Fruit fly (Drosophila melanogaster) Kc167 (cell line): ENCODE measurements around the gene P5CDh2.

Source experiments
- h ChIP-seq: fragments of >200 bp; optimal IDR thresholded peaks from 3 replicates; lab custom pipeline; 2018; ENCODE audit warnings: missing external identifiers
- ttk ChIP-seq: sonication (Bioruptor generic); optimal IDR thresholded peaks from 2 replicates; lab custom pipeline; 2017; ENCODE audit warnings: missing external identifiers

DNA sequence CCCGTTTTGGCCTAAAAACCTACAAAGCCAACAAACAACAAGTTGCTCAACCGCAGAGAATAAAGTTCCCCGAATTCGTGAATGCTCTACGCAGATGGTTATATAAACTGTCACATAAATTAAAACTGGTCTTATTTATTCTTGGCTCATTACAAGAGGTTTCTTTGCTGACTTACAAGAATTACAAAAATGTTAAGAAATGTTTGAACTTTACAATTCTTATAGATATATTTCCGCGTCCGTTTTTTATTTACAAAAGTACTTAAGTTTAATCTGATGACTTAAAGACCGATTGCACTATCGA lies 41.6 kb upstream of the P5CDh2 start:
- no peak for TF ChIP-seq ttk
- no peak for TF ChIP-seq h (lab: Kevin White, UChicago)
